Worm (Caenorhabditis elegans) whole organism, young adult: ENCODE results near the gene ZK177.9.
A peak's percentile ranks its signal among the peaks of the same experiment; 100 is the strongest.

Source experiments
- B0035.1 ChIP-seq: sonication (generic microtip); optimal IDR thresholded peaks from 2 replicates; lab custom pipeline; 2016; ENCODE audit warnings: missing genetic modification characterization, mild to moderate bottlenecking, missing compliant biosample characterization, missing genotype, missing genetic modification reagents
- F22D6.2 ChIP-seq: sonication (generic microtip); optimal IDR thresholded peaks from 2 replicates; lab custom pipeline; 2016; ENCODE audit warnings: mild to moderate bottlenecking, missing genetic modification characterization, missing compliant biosample characterization
- F33H1.4 ChIP-seq: fragments of 200-800 bp; sonication (Bioruptor generic); IDR thresholded peaks from 2 replicates; pipeline ENCODE4 v1.3.6; 2022; ENCODE audit warnings: missing genetic modification reagents, missing genetic modification characterization, missing compliant biosample characterization
- F55B11.4 ChIP-seq: sonication (generic microtip); optimal IDR thresholded peaks from 2 replicates; lab custom pipeline; 2016; ENCODE audit warnings: missing compliant biosample characterization, missing genetic modification characterization, borderline replicate concordance; ENCODE audit not compliant: insufficient read depth
- K11D2.4 ChIP-seq: fragments of 200-800 bp; sonication (Bioruptor generic); IDR thresholded peaks from 2 replicates; pipeline ENCODE4 v1.3.6; 2022; ENCODE audit warnings: missing genetic modification reagents, missing genetic modification characterization, missing compliant biosample characterization
- Y53F4B.3 ChIP-seq: fragments of 200-800 bp; sonication (Bioruptor generic); IDR thresholded peaks from 2 replicates; pipeline ENCODE4 v1.3.6; 2022; ENCODE audit warnings: missing genetic modification reagents, missing genetic modification characterization, missing compliant biosample characterization
- Y67H2A.10 ChIP-seq: fragments of 200-800 bp; sonication (Bioruptor generic); conservative IDR thresholded peaks from 2 replicates; pipeline ENCODE4 v1.3.6; 2022; ENCODE audit warnings: missing genetic modification reagents, missing genetic modification characterization, missing compliant biosample characterization
- ama-1 ChIP-seq, 3 experiments: fragments of 150-350 bp in 1 of 3; sonication (generic microtip) in 2 of 3; optimal IDR thresholded peaks; 2 replicates each; lab custom pipeline; 2014 to 2018; ENCODE audit warnings: missing biosample characterization in 2 of 3, missing genetic modification characterization in 2 of 3, missing genetic modification reagents in 2 of 3
- atf-7 ChIP-seq: sonication (generic microtip); optimal IDR thresholded peaks from 2 replicates; lab custom pipeline; 2017; ENCODE audit warnings: mild to moderate bottlenecking, missing genetic modification characterization, missing compliant biosample characterization
- attf-3 ChIP-seq: fragments of 200-800 bp; sonication (Bioruptor generic); conservative IDR thresholded peaks from 2 replicates; pipeline ENCODE4 v1.3.6; 2022; ENCODE audit warnings: missing genetic modification reagents, missing genetic modification characterization, missing compliant biosample characterization
- ccch-3 ChIP-seq: fragments of 200-800 bp; sonication (Bioruptor generic); optimal IDR thresholded peaks from 2 replicates; lab custom pipeline; 2018; ENCODE audit warnings: mild to moderate bottlenecking, missing genetic modification characterization, missing compliant biosample characterization
- ceh-58 ChIP-seq: fragments of 200-800 bp; sonication (Bioruptor generic); IDR thresholded peaks from 2 replicates; pipeline ENCODE4 v1.3.6; 2022; ENCODE audit warnings: missing genetic modification characterization, missing compliant biosample characterization
- ceh-91 ChIP-seq: fragments of 200-800 bp; sonication (Bioruptor generic); IDR thresholded peaks from 2 replicates; pipeline ENCODE4 v1.3.6; 2022; ENCODE audit warnings: missing genetic modification reagents, missing genetic modification characterization, missing compliant biosample characterization
- die-1 ChIP-seq: sonication (generic microtip); optimal IDR thresholded peaks from 2 replicates; lab custom pipeline; 2016; ENCODE audit warnings: missing genotype, mild to moderate bottlenecking, missing genetic modification characterization, missing compliant biosample characterization
- dox-1 ChIP-seq: fragments of 200-800 bp; sonication (Bioruptor generic); IDR thresholded peaks from 2 replicates; pipeline ENCODE4 v1.3.6; 2022; ENCODE audit warnings: missing genetic modification reagents, missing genetic modification characterization, missing compliant biosample characterization
- dpff-1 ChIP-seq: sonication (generic microtip); optimal IDR thresholded peaks from 2 replicates; lab custom pipeline; 2017; ENCODE audit warnings: mild to moderate bottlenecking, missing genetic modification characterization, missing compliant biosample characterization
- him-1 ChIP-seq: sonication (generic microtip); optimal IDR thresholded peaks from 2 replicates; lab custom pipeline; 2016; ENCODE audit warnings: missing genotype, missing genetic modification reagents, missing genetic modification characterization, missing compliant biosample characterization
- hrde-1 ChIP-seq: sonication (generic microtip); optimal IDR thresholded peaks from 2 replicates; lab custom pipeline; 2016; ENCODE audit warnings: missing genetic modification characterization, mild to moderate bottlenecking, missing compliant biosample characterization, moderate library complexity, missing genotype, missing genetic modification reagents, borderline replicate concordance
- let-607 ChIP-seq, 2 experiments: fragments of 200-800 bp in 1 of 2; sonication (Bioruptor generic) in 1 of 2; sonication (generic microtip) in 1 of 2; optimal IDR thresholded peaks; 2 replicates each; lab custom pipeline; 2016 to 2018; ENCODE audit warnings: mild to moderate bottlenecking in 2 of 2, missing compliant biosample characterization in 2 of 2, missing genetic modification characterization in 2 of 2, moderate library complexity in 2 of 2, missing genotype in 1 of 2
- lin-35 ChIP-seq, 3 experiments: fragments of 150-350 bp in 2 of 3; sonication (generic microtip) in 1 of 3; optimal IDR thresholded peaks; 2 replicates each; lab custom pipeline; 2014 to 2018; ENCODE audit warnings: missing biosample characterization in 3 of 3, missing genetic modification characterization in 3 of 3, missing genetic modification reagents in 3 of 3
- lir-1 ChIP-seq: fragments of 200-800 bp; sonication (Bioruptor generic); conservative IDR thresholded peaks from 2 replicates; pipeline ENCODE4 v1.3.6; 2022; ENCODE audit warnings: missing genetic modification reagents, missing genetic modification characterization, missing compliant biosample characterization
- lsl-1 ChIP-seq: fragments of 200-800 bp; sonication (Bioruptor generic); optimal IDR thresholded peaks from 2 replicates; lab custom pipeline; 2018; ENCODE audit warnings: mild to moderate bottlenecking, missing genetic modification characterization, moderate library complexity, missing compliant biosample characterization
- madf-3 ChIP-seq: fragments of 200-800 bp; sonication (Bioruptor generic); IDR thresholded peaks from 2 replicates; pipeline ENCODE4 v1.3.6; 2022; ENCODE audit warnings: missing genetic modification reagents, missing genetic modification characterization, missing compliant biosample characterization
- madf-6 ChIP-seq: fragments of 200-800 bp; sonication (Bioruptor generic); IDR thresholded peaks from 2 replicates; pipeline ENCODE4 v1.3.6; 2022; ENCODE audit warnings: missing genetic modification reagents, missing genetic modification characterization, missing compliant biosample characterization
- mel-28 ChIP-seq: sonication (generic microtip); optimal IDR thresholded peaks from 2 replicates; lab custom pipeline; 2016; ENCODE audit warnings: borderline replicate concordance, mild to moderate bottlenecking, missing genetic modification characterization, missing compliant biosample characterization
- nfya-1 ChIP-seq: sonication (generic microtip); optimal IDR thresholded peaks from 2 replicates; lab custom pipeline; 2017; ENCODE audit warnings: antibody characterized with exemption, missing compliant biosample characterization, missing genetic modification characterization, borderline replicate concordance; ENCODE audit not compliant: insufficient read depth
- nhr-80 ChIP-seq: sonication (generic microtip); optimal IDR thresholded peaks from 2 replicates; lab custom pipeline; 2016; ENCODE audit warnings: missing genetic modification characterization, missing compliant biosample characterization
- rec-8 ChIP-seq, 2 experiments: sonication (generic microtip); optimal IDR thresholded peaks; 2 replicates each; lab custom pipeline; 2016; ENCODE audit warnings: mild to moderate bottlenecking in 2 of 2, missing genetic modification characterization in 2 of 2, missing genetic modification reagents in 2 of 2, missing genotype in 2 of 2, missing biosample characterization in 1 of 2, missing compliant biosample characterization in 1 of 2, moderate library complexity in 1 of 2
- repo-1 ChIP-seq: sonication (generic microtip); optimal IDR thresholded peaks from 2 replicates; lab custom pipeline; 2017; ENCODE audit warnings: mild to moderate bottlenecking, missing genetic modification characterization, missing compliant biosample characterization
- sea-2 ChIP-seq: fragments of 200-800 bp; sonication (Bioruptor generic); IDR thresholded peaks from 2 replicates; pipeline ENCODE4 v1.3.6; 2022; ENCODE audit warnings: missing genetic modification characterization, missing compliant biosample characterization
- snpc-1.1 ChIP-seq: sonication (generic microtip); optimal IDR thresholded peaks from 2 replicates; lab custom pipeline; 2017; ENCODE audit warnings: missing genetic modification characterization, mild to moderate bottlenecking, missing compliant biosample characterization, antibody characterized with exemption, moderate library complexity, missing genotype, missing genetic modification reagents; ENCODE audit not compliant: insufficient read depth
- snpc-1.3 ChIP-seq: sonication (generic microtip); optimal IDR thresholded peaks from 2 replicates; lab custom pipeline; 2017; ENCODE audit warnings: missing genetic modification characterization, mild to moderate bottlenecking, missing compliant biosample characterization, antibody characterized with exemption, moderate library complexity, missing genotype, missing genetic modification reagents; ENCODE audit not compliant: insufficient read depth
- snpc-4 ChIP-seq, 5 experiments: fragments of 150-350 bp in 1 of 5; sonication (generic microtip) in 4 of 5; optimal IDR thresholded peaks; 2 replicates each; lab custom pipeline; 2014 to 2018; ENCODE audit warnings: missing genetic modification characterization in 5 of 5, missing biosample characterization in 3 of 5, antibody characterized with exemption in 2 of 5, mild to moderate bottlenecking in 2 of 5, missing compliant biosample characterization in 2 of 5, missing genotype in 2 of 5, moderate library complexity in 2 of 5, missing genetic modification reagents in 1 of 5
- tlf-1 ChIP-seq: fragments of 200-800 bp; sonication (Bioruptor generic); optimal IDR thresholded peaks from 2 replicates; lab custom pipeline; 2018; ENCODE audit warnings: mild to moderate bottlenecking, missing genetic modification characterization, missing compliant biosample characterization
- unc-62 ChIP-seq: fragments of 150-350 bp; optimal IDR thresholded peaks from 2 replicates; lab custom pipeline; 2014; ENCODE audit warnings: missing biosample characterization, missing genetic modification reagents, missing genetic modification characterization
- xnd-1 ChIP-seq: sonication (generic microtip); optimal IDR thresholded peaks from 2 replicates; lab custom pipeline; 2016; ENCODE audit warnings: missing genotype, missing genetic modification reagents, missing genetic modification characterization, missing compliant biosample characterization
- zim-3 ChIP-seq: sonication (generic microtip); optimal IDR thresholded peaks from 2 replicates; lab custom pipeline; 2017; ENCODE audit warnings: mild to moderate bottlenecking, missing genetic modification characterization, moderate library complexity, missing compliant biosample characterization
- ztf-22 ChIP-seq: fragments of 200-800 bp; sonication (Bioruptor generic); optimal IDR thresholded peaks from 2 replicates; lab custom pipeline; 2018; ENCODE audit warnings: mild to moderate bottlenecking, missing genetic modification characterization, moderate library complexity, missing compliant biosample characterization
- ztf-25 ChIP-seq: fragments of 200-800 bp; sonication (Bioruptor generic); IDR thresholded peaks from 2 replicates; pipeline ENCODE4 v1.3.6; 2022; ENCODE audit warnings: missing genetic modification reagents, missing genetic modification characterization, missing compliant biosample characterization

Gene ZK177.9

ce11 chrII:5514846-5515245, 2.7 kb downstream of the ZK177.9 start, which contains the start of gene sahd-1:
TSS of gene sahd-1 (minus strand) at chrII:5514945.
- no peak for TF ChIP-seq die-1
- TF ChIP-seq nhr-80 (tag; lab: Kevin White, UChicago) = peak; percentile 24

DNA sequence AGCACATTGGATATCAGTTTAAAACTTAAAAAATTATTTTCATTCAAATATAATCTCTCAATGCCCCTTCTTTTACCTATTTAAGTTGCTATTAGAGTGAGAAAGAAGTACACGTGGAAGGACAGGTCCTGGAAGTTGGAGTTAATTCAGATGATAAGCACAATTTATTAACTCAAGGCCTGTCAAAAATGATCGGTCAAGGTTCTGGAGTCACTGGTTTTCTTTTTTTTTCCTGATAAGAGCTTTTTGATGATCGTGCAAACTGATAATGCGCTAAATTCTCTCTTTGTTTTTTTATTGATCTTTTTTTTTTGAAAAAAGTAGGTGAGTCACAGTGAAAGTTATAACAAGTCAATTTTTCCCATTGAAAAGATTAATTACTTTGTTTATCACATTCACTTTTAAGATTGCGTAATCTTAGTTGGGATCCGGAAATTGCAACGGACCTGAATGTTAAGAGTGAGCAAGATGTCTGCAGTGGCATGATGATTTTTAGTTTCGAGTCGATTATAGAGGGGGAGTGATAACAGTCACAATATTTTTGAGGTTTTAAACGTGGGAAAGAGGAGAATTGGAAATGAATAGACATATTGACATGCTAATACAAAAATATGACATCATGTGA, 5.0 kb downstream of the ZK177.9 start:
- peak; percentile 90 for TF ChIP-seq nhr-80 (tag; lab: Kevin White, UChicago)
- TF ChIP-seq let-607 (tag; optimal IDR thresholded peaks at IDR 0.05; lab: Kevin White, UChicago) = peak; percentile 88 to 93
- TF ChIP-seq madf-3 (GFP tag; lab: Robert Waterston, UW) = no peak
- peak; percentile 78 for TF ChIP-seq atf-7
- no peak for TF ChIP-seq hrde-1 (tag; lab: Kevin White, UChicago)
- TF ChIP-seq tlf-1 (GFP tag; lab: Kevin White, UChicago) = no peak
- TF ChIP-seq ztf-22 (GFP tag; lab: Kevin White, UChicago) = no peak
- TF ChIP-seq F22D6.2 = no peak
- peak; percentile 34 for TF ChIP-seq unc-62 (GFP tag; lab: Kevin White, UChicago)

ce11 chrII:5511417-5512353, 5.9 kb downstream of the ZK177.9 start:
- peak; percentile 45 for TF ChIP-seq lsl-1
- no peak for TF ChIP-seq Y53F4B.3
- TF ChIP-seq repo-1 (tag; lab: Kevin White, UChicago) = no peak
- no peak for TF ChIP-seq ccch-3 (GFP tag; lab: Kevin White, UChicago)
- TF ChIP-seq B0035.1 (tag; lab: Kevin White, UChicago) = no peak
- no peak for TF ChIP-seq ztf-25 (GFP tag; lab: Robert Waterston, UW)
- TF ChIP-seq attf-3 (GFP tag; lab: Robert Waterston, UW) = no peak
- TF ChIP-seq snpc-4 (GFP tag; optimal IDR thresholded peaks at IDR 0.05; lab: Kevin White, UChicago) = no peak
- TF ChIP-seq snpc-4 (tag; optimal IDR thresholded peaks at IDR 0.05; lab: Kevin White, UChicago) = peak in 1 of 4 experiments; percentile 13
- no peak for TF ChIP-seq tlf-1 (GFP tag; lab: Kevin White, UChicago)
- TF ChIP-seq ama-1 (optimal IDR thresholded peaks at IDR 0.05; lab: Kevin White, UChicago) = no peak
- TF ChIP-seq ama-1 (GFP tag; optimal IDR thresholded peaks at IDR 0.05; lab: Kevin White, UChicago) = no peak
- no peak for TF ChIP-seq ceh-58 (GFP tag; lab: Robert Waterston, UW)
- TF ChIP-seq F33H1.4 = peak; percentile 42
- TF ChIP-seq Y67H2A.10 (GFP tag; lab: Robert Waterston, UW) = no peak
- TF ChIP-seq snpc-1.1 (tag; lab: Kevin White, UChicago) = no peak
- TF ChIP-seq nfya-1 = no peak
- peak; percentile 76 for TF ChIP-seq xnd-1 (tag; lab: Kevin White, UChicago)
- peak; percentile 90 for TF ChIP-seq madf-6 (GFP tag; lab: Robert Waterston, UW)
- TF ChIP-seq dpff-1 = no peak
- no peak for TF ChIP-seq K11D2.4
- 0 out of 2 replicates have a peak, but pooled peaks have one; percentile 39 for TF ChIP-seq dox-1 (GFP tag; lab: Robert Waterston, UW)
- no peak for TF ChIP-seq let-607 (tag; optimal IDR thresholded peaks at IDR 0.05; lab: Kevin White, UChicago)
- TF ChIP-seq rec-8 (tag; optimal IDR thresholded peaks at IDR 0.05; lab: Kevin White, UChicago) = peak in 1 of 2 experiments; percentile 24
- TF ChIP-seq sea-2 (GFP tag; lab: Robert Waterston, UW) = no peak
- TF ChIP-seq F55B11.4 (tag; lab: Kevin White, UChicago) = no peak
- no peak for TF ChIP-seq ceh-91 (GFP tag; lab: Robert Waterston, UW)
- TF ChIP-seq lir-1 (GFP tag; lab: Robert Waterston, UW) = no peak
- no peak for TF ChIP-seq snpc-1.3
- TF ChIP-seq zim-3 (tag; lab: Kevin White, UChicago) = no peak
- peak; percentile 50 for TF ChIP-seq him-1 (tag; lab: Kevin White, UChicago)
- TF ChIP-seq lin-35 (GFP tag; optimal IDR thresholded peaks at IDR 0.05; lab: Kevin White, UChicago) = peak in 1 of 3 experiments; percentile 13
- TF ChIP-seq mel-28 (tag; lab: Kevin White, UChicago) = no peak
